Worm (Caenorhabditis elegans) whole organism, L2 larva: ENCODE results near the gene Y57E12AL.6.

Source experiments
- ama-1 ChIP-seq: fragments of 150-350 bp; optimal IDR thresholded peaks from 2 replicates; lab custom pipeline; 2018; ENCODE audit warnings: inconsistent platforms
- ztf-11 ChIP-seq: sonication (generic microtip); optimal IDR thresholded peaks from 2 replicates; lab custom pipeline; 2017; ENCODE audit warnings: missing biosample characterization, missing genetic modification characterization

ce11 chrV:7012617-7013016 lies 47.7 kb downstream of the Y57E12AL.6 start, which contains the start of gene srw-127:
- TF ChIP-seq ztf-11: no peak
- TF ChIP-seq ama-1: no peak
